Worm (Caenorhabditis elegans) whole organism, L4 larva: ENCODE measurements around the gene Y38E10A.28.
A peak's percentile ranks its signal among the peaks of the same experiment; 100 is the strongest.

Source experiments
- aly-2 ChIP-seq: sonication (generic microtip); optimal IDR thresholded peaks from 2 replicates; lab custom pipeline; 2018; ENCODE audit warnings: missing biosample characterization, missing genetic modification characterization
- jun-1 ChIP-seq: fragments of 150-350 bp; optimal IDR thresholded peaks from 2 replicates; lab custom pipeline; 2014; ENCODE audit warnings: missing biosample characterization, missing genetic modification reagents, missing genetic modification characterization
- lin-1 ChIP-seq: fragments of 200-800 bp; sonication (Bioruptor generic); IDR thresholded peaks from 2 replicates; pipeline ENCODE4 v1.3.6; 2022; ENCODE audit warnings: missing genetic modification reagents, missing genetic modification characterization, missing compliant biosample characterization
- mdl-1 ChIP-seq, 2 experiments: fragments of 150-350 bp in 1 of 2; sonication (generic microtip) in 1 of 2; optimal IDR thresholded peaks; 2 replicates each; lab custom pipeline; 2014 to 2017; ENCODE audit warnings: missing biosample characterization in 2 of 2, missing genetic modification characterization in 2 of 2
- nhr-10 ChIP-seq: fragments of 150-350 bp; optimal IDR thresholded peaks from 2 replicates; lab custom pipeline; 2014; ENCODE audit warnings: missing biosample characterization, missing genetic modification characterization
- nhr-11 ChIP-seq: fragments of 150-350 bp; optimal IDR thresholded peaks from 2 replicates; lab custom pipeline; 2014; ENCODE audit warnings: missing biosample characterization, missing genetic modification characterization
- nhr-25 ChIP-seq: sonication (generic microtip); optimal IDR thresholded peaks from 2 replicates; lab custom pipeline; 2017; ENCODE audit warnings: missing genetic modification characterization, mild to moderate bottlenecking, missing compliant biosample characterization, antibody characterized with exemption, moderate library complexity, borderline replicate concordance; ENCODE audit not compliant: insufficient read depth
- set-16 ChIP-seq: fragments of 200-800 bp; sonication (Bioruptor generic); IDR thresholded peaks from 2 replicates; pipeline ENCODE4 v1.3.6; 2022; ENCODE audit warnings: missing genetic modification reagents, missing genetic modification characterization, missing compliant biosample characterization
- ztf-11 ChIP-seq: fragments of 150-350 bp; optimal IDR thresholded peaks from 2 replicates; lab custom pipeline; 2014; ENCODE audit warnings: missing biosample characterization, missing genetic modification characterization

ce11 chrII:12658409-12658808 lies 28.9 kb downstream of the Y38E10A.28 start:
- no peak for TF ChIP-seq mdl-1 (tag; optimal IDR thresholded peaks at IDR 0.05; lab: Kevin White, UChicago)
- no peak for TF ChIP-seq set-16
- no peak for TF ChIP-seq ztf-11 (tag; lab: Kevin White, UChicago)
- no peak for TF ChIP-seq lin-1 (GFP tag; lab: Robert Waterston, UW)
- TF ChIP-seq jun-1 (tag; lab: Kevin White, UChicago): no peak
- TF ChIP-seq aly-2 (tag; lab: Kevin White, UChicago): no peak
- peak; percentile 38 for TF ChIP-seq nhr-11
- no peak for TF ChIP-seq nhr-10
- no peak for TF ChIP-seq nhr-25 (tag; lab: Kevin White, UChicago)
